Worm (Caenorhabditis elegans) whole organism, L2 larva: ENCODE measurements around the gene wdr-5.2.

Source experiments
- alr-1 ChIP-seq: fragments of 150-350 bp; optimal IDR thresholded peaks from 2 replicates; lab custom pipeline; 2014; ENCODE audit warnings: missing biosample characterization, missing genetic modification characterization
- fos-1 ChIP-seq: fragments of 150-350 bp; optimal IDR thresholded peaks from 2 replicates; lab custom pipeline; 2014; ENCODE audit warnings: missing biosample characterization, missing genetic modification characterization
- nhr-6 ChIP-seq: fragments of 150-350 bp; optimal IDR thresholded peaks from 2 replicates; lab custom pipeline; 2014; ENCODE audit warnings: missing biosample characterization, missing genetic modification characterization
- unc-39 ChIP-seq: fragments of 150-350 bp; optimal IDR thresholded peaks from 2 replicates; lab custom pipeline; 2014; ENCODE audit warnings: missing biosample characterization, missing genetic modification characterization

- no peak for TF ChIP-seq alr-1 (tag; lab: Kevin White, UChicago)
- peak; percentile 70 for TF ChIP-seq nhr-6 (tag; lab: Kevin White, UChicago)
- peak; percentile 89 for TF ChIP-seq fos-1 (tag; lab: Kevin White, UChicago)
- no peak for TF ChIP-seq unc-39 (tag; lab: Kevin White, UChicago)
Observed at ce11 chrX:14312416-14312815, 37.5 kb upstream of the wdr-5.2 start.
